Worm (Caenorhabditis elegans) whole organism, mixed stage, embryonic: ENCODE measurements around the gene M03C11.9.
"Not testable (repeated sequence)": the region's sequence is repeated elsewhere in the genome, so short reads cannot be mapped to it uniquely, and the experiment has no call there.

Experiments used
- M03D4.4 ChIP-seq: sonication (generic microtip); optimal IDR thresholded peaks from 2 replicates; lab custom pipeline; 2017; ENCODE audit warnings: mild to moderate bottlenecking, missing genetic modification characterization, missing compliant biosample characterization
- bed-3 ChIP-seq: fragments of 200-800 bp; sonication (Bioruptor generic); optimal IDR thresholded peaks from 3 replicates; lab custom pipeline; 2018; ENCODE audit warnings: mild to moderate bottlenecking, missing genetic modification characterization, moderate library complexity, missing compliant biosample characterization
- blmp-1 ChIP-seq: fragments of 150-350 bp; optimal IDR thresholded peaks from 2 replicates; lab custom pipeline; 2014; ENCODE audit warnings: missing biosample characterization, missing genetic modification characterization
- ceh-39 ChIP-seq: fragments of 150-350 bp; optimal IDR thresholded peaks from 2 replicates; lab custom pipeline; 2014; ENCODE audit warnings: missing biosample characterization, missing genetic modification characterization
- ceh-43 ChIP-seq: fragments of 200-800 bp; sonication (Bioruptor generic); optimal IDR thresholded peaks from 2 replicates; lab custom pipeline; 2018; ENCODE audit warnings: mild to moderate bottlenecking, missing genetic modification characterization, moderate library complexity, missing compliant biosample characterization
- ceh-83 ChIP-seq: fragments of 200-800 bp; sonication (Bioruptor generic); optimal IDR thresholded peaks from 2 replicates; lab custom pipeline; 2018; ENCODE audit warnings: mild to moderate bottlenecking, missing genetic modification characterization, missing compliant biosample characterization
- ces-1 ChIP-seq: fragments of 150-350 bp; optimal IDR thresholded peaks from 2 replicates; lab custom pipeline; 2014; ENCODE audit warnings: missing biosample characterization, missing genetic modification reagents, missing genetic modification characterization
- cnd-1 ChIP-seq: fragments of 200-800 bp; sonication (Bioruptor generic); optimal IDR thresholded peaks from 2 replicates; lab custom pipeline; 2018; ENCODE audit warnings: mild to moderate bottlenecking, missing genetic modification characterization, missing compliant biosample characterization
- drap-1 ChIP-seq: fragments of 200-800 bp; sonication (Bioruptor generic); optimal IDR thresholded peaks from 3 replicates; lab custom pipeline; 2018; ENCODE audit warnings: mild to moderate bottlenecking, missing genetic modification characterization, missing compliant biosample characterization
- elt-1 ChIP-seq: sonication (generic microtip); optimal IDR thresholded peaks from 2 replicates; lab custom pipeline; 2017; ENCODE audit warnings: missing genetic modification characterization, mild to moderate bottlenecking, missing compliant biosample characterization, antibody characterized with exemption, moderate library complexity, borderline replicate concordance; ENCODE audit not compliant: insufficient read depth
- elt-3 ChIP-seq: fragments of 150-350 bp; optimal IDR thresholded peaks from 2 replicates; lab custom pipeline; 2014; ENCODE audit warnings: missing biosample characterization, missing genetic modification characterization
- flh-1 ChIP-seq: fragments of 200-800 bp; sonication (Bioruptor generic); optimal IDR thresholded peaks from 2 replicates; lab custom pipeline; 2018; ENCODE audit warnings: mild to moderate bottlenecking, missing genetic modification characterization, moderate library complexity, missing compliant biosample characterization
- ham-2 ChIP-seq: fragments of 200-800 bp; sonication (Bioruptor generic); optimal IDR thresholded peaks from 2 replicates; lab custom pipeline; 2018; ENCODE audit warnings: mild to moderate bottlenecking, missing genetic modification characterization, missing compliant biosample characterization
- hlh-1 ChIP-seq: fragments of 150-350 bp; optimal IDR thresholded peaks from 2 replicates; lab custom pipeline; 2014; ENCODE audit warnings: missing biosample characterization, missing genetic modification reagents, missing genetic modification characterization
- lin-13 ChIP-seq: fragments of 150-350 bp; optimal IDR thresholded peaks from 2 replicates; lab custom pipeline; 2014; ENCODE audit warnings: missing biosample characterization, missing genetic modification characterization
- lin-32 ChIP-seq: fragments of 200-800 bp; sonication (Bioruptor generic); optimal IDR thresholded peaks from 2 replicates; lab custom pipeline; 2018; ENCODE audit warnings: mild to moderate bottlenecking, missing genetic modification characterization, missing compliant biosample characterization
- lsy-2 ChIP-seq: fragments of 150-350 bp; optimal IDR thresholded peaks from 2 replicates; lab custom pipeline; 2014; ENCODE audit warnings: missing biosample characterization, missing genetic modification characterization
- mab-5 ChIP-seq: fragments of 150-350 bp; optimal IDR thresholded peaks from 2 replicates; lab custom pipeline; 2014; ENCODE audit warnings: missing biosample characterization, missing genetic modification characterization
- mep-1 ChIP-seq: fragments of 150-350 bp; optimal IDR thresholded peaks from 2 replicates; lab custom pipeline; 2017; ENCODE audit warnings: missing biosample characterization, missing genetic modification reagents, missing genetic modification characterization, inconsistent platforms
- mls-2 ChIP-seq: sonication (generic microtip); optimal IDR thresholded peaks from 2 replicates; lab custom pipeline; 2016; ENCODE audit warnings: mild to moderate bottlenecking, missing genetic modification characterization, moderate library complexity, missing compliant biosample characterization
- nhr-12 ChIP-seq: fragments of 150-350 bp; optimal IDR thresholded peaks from 2 replicates; lab custom pipeline; 2014; ENCODE audit warnings: missing biosample characterization, missing genetic modification characterization
- nhr-2 ChIP-seq: fragments of 150-350 bp; optimal IDR thresholded peaks from 2 replicates; lab custom pipeline; 2014; ENCODE audit warnings: missing biosample characterization, missing genetic modification characterization
- nhr-237 ChIP-seq: fragments of 150-350 bp; optimal IDR thresholded peaks from 2 replicates; lab custom pipeline; 2014; ENCODE audit warnings: missing biosample characterization, missing genetic modification characterization
- nhr-28 ChIP-seq: fragments of 150-350 bp; optimal IDR thresholded peaks from 2 replicates; lab custom pipeline; 2014; ENCODE audit warnings: missing biosample characterization, missing genetic modification characterization
- nhr-76 ChIP-seq: sonication (generic microtip); optimal IDR thresholded peaks from 2 replicates; lab custom pipeline; 2017; ENCODE audit warnings: missing biosample characterization, missing genetic modification characterization
- pha-4 ChIP-seq: fragments of 150-350 bp; optimal IDR thresholded peaks from 2 replicates; lab custom pipeline; 2018; ENCODE audit warnings: missing biosample characterization, missing genetic modification reagents, missing genetic modification characterization
- sem-2 ChIP-seq: fragments of 200-800 bp; sonication (Bioruptor generic); optimal IDR thresholded peaks from 2 replicates; lab custom pipeline; 2018; ENCODE audit warnings: mild to moderate bottlenecking, missing genetic modification characterization, missing compliant biosample characterization
- snpc-4 ChIP-seq: fragments of 150-350 bp; optimal IDR thresholded peaks from 2 replicates; lab custom pipeline; 2014; ENCODE audit warnings: missing biosample characterization, missing genetic modification characterization
- sptf-1 ChIP-seq: sonication (generic microtip); optimal IDR thresholded peaks from 2 replicates; lab custom pipeline; 2017; ENCODE audit warnings: mild to moderate bottlenecking, missing genetic modification characterization, moderate library complexity, missing compliant biosample characterization
- tbx-8 ChIP-seq: fragments of 200-800 bp; sonication (Bioruptor generic); optimal IDR thresholded peaks from 2 replicates; lab custom pipeline; 2018; ENCODE audit warnings: mild to moderate bottlenecking, missing genetic modification characterization, moderate library complexity, missing compliant biosample characterization
- unc-120 ChIP-seq: sonication (generic microtip); optimal IDR thresholded peaks from 2 replicates; lab custom pipeline; 2017; ENCODE audit warnings: missing genetic modification characterization, missing compliant biosample characterization; ENCODE audit not compliant: poor library complexity, severe bottlenecking
- unc-39 ChIP-seq: fragments of 150-350 bp; optimal IDR thresholded peaks from 2 replicates; lab custom pipeline; 2014; ENCODE audit warnings: missing biosample characterization, missing genetic modification characterization
- unc-62 ChIP-seq: fragments of 150-350 bp; optimal IDR thresholded peaks from 2 replicates; lab custom pipeline; 2014; ENCODE audit warnings: missing biosample characterization, missing genetic modification reagents, missing genetic modification characterization
- zip-8 ChIP-seq: fragments of 150-350 bp; optimal IDR thresholded peaks from 2 replicates; lab custom pipeline; 2014; ENCODE audit warnings: missing biosample characterization, missing genetic modification characterization
- ztf-11 ChIP-seq: fragments of 150-350 bp; optimal IDR thresholded peaks from 2 replicates; lab custom pipeline; 2014; ENCODE audit warnings: missing biosample characterization, missing genetic modification characterization

Gene M03C11.9

ce11 chrIII:10391628-10392027 lies at the start of gene M03C11.9:
TSS of gene M03C11.9 (minus strand) at chrIII:10391728.
- TF ChIP-seq ceh-43 (GFP tag; lab: Kevin White, UChicago) (no peak), sem-2 (GFP tag; lab: Kevin White, UChicago) (no peak), elt-1 (tag; lab: Kevin White, UChicago) (no peak), lin-32 (GFP tag; lab: Kevin White, UChicago) (no peak), sptf-1 (no peak), mab-5 (tag; lab: Kevin White, UChicago) (no peak), nhr-28 (tag; lab: Kevin White, UChicago) (no peak), drap-1 (no peak), bed-3 (GFP tag; lab: Kevin White, UChicago) (no peak), lsy-2 (tag; lab: Kevin White, UChicago) (no peak), nhr-237 (tag; lab: Kevin White, UChicago) (no peak), cnd-1 (tag; lab: Kevin White, UChicago) (no peak), hlh-1 (no peak), unc-62 (GFP tag; lab: Kevin White, UChicago) (no peak), zip-8 (no peak)

ce11 chrIII:10438780-10439179 lies 47.3 kb upstream of the M03C11.9 start, which contains the start of gene H04D03.6:
TSS of gene H04D03.6 (minus strand) at chrIII:10438880.
- TF ChIP-seq lin-32 (GFP tag; lab: Kevin White, UChicago); lin-13 (tag; lab: Kevin White, UChicago); flh-1 (GFP tag; lab: Kevin White, UChicago): not testable (repeated sequence)

- TF ChIP-seq lsy-2 (tag; lab: Kevin White, UChicago), result peak; percentile 30
- peak; percentile 99 for TF ChIP-seq ces-1 (GFP tag; lab: Kevin White, UChicago)
- TF ChIP-seq mep-1 (tag; lab: Kevin White, UChicago), result peak; percentile 17
- peak; percentile 42 for TF ChIP-seq sptf-1
Observed at ce11 chrIII:10435938-10436842, 44.7 kb upstream of the M03C11.9 start, which contains the start of the genes smrd-1 and enu-3.1. TSS of gene smrd-1 (minus strand) at chrIII:10435988. TSS of gene enu-3.1 (plus strand) at chrIII:10436276.

ce11 chrIII:10432104-10432503 lies 40.6 kb upstream of the M03C11.9 start:
- peak; percentile 92 for TF ChIP-seq hlh-1
- TF ChIP-seq bed-3 (GFP tag; lab: Kevin White, UChicago), result peak; percentile 21
- no peak for TF ChIP-seq ceh-39
- no peak for TF ChIP-seq mep-1 (tag; lab: Kevin White, UChicago)
- peak; percentile 84 for TF ChIP-seq ceh-83 (GFP tag; lab: Kevin White, UChicago)
- TF ChIP-seq flh-1 (GFP tag; lab: Kevin White, UChicago), result peak; percentile 17
- peak; percentile 21 for TF ChIP-seq ces-1 (GFP tag; lab: Kevin White, UChicago)
- peak; percentile 69 for TF ChIP-seq mls-2 (tag; lab: Kevin White, UChicago)
- TF ChIP-seq tbx-8 (GFP tag; lab: Kevin White, UChicago), result no peak
- peak; percentile 14 for TF ChIP-seq nhr-28 (tag; lab: Kevin White, UChicago)
- TF ChIP-seq mab-5 (tag; lab: Kevin White, UChicago), result peak; percentile 54
- TF ChIP-seq sem-2 (GFP tag; lab: Kevin White, UChicago), result peak; percentile 34
- peak; percentile 46 for TF ChIP-seq ceh-43 (GFP tag; lab: Kevin White, UChicago)
- TF ChIP-seq nhr-76 (tag; lab: Kevin White, UChicago), result no peak
- TF ChIP-seq nhr-237 (tag; lab: Kevin White, UChicago), result no peak
- peak; percentile 79 for TF ChIP-seq cnd-1 (tag; lab: Kevin White, UChicago)
- TF ChIP-seq M03D4.4 (tag; lab: Kevin White, UChicago), result peak; percentile 75
- TF ChIP-seq lsy-2 (tag; lab: Kevin White, UChicago), result peak; percentile 8
- no peak for TF ChIP-seq nhr-2 (tag; lab: Kevin White, UChicago)
- peak; percentile 4 for TF ChIP-seq pha-4 (tag; lab: Kevin White, UChicago)
- peak; percentile 86 for TF ChIP-seq unc-120 (tag; lab: Kevin White, UChicago)
- TF ChIP-seq nhr-12 (tag; lab: Kevin White, UChicago), result no peak
- no peak for TF ChIP-seq snpc-4 (tag; lab: Kevin White, UChicago)
- TF ChIP-seq lin-32 (GFP tag; lab: Kevin White, UChicago), result peak; percentile 53
- TF ChIP-seq sptf-1, result peak; percentile 72
- TF ChIP-seq ham-2, result peak; percentile 2
- TF ChIP-seq zip-8, result no peak
- peak; percentile 72 for TF ChIP-seq drap-1
- TF ChIP-seq blmp-1 (tag; lab: Kevin White, UChicago), result no peak
- TF ChIP-seq unc-62 (GFP tag; lab: Kevin White, UChicago), result peak; percentile 73
- no peak for TF ChIP-seq unc-39 (tag; lab: Kevin White, UChicago)
- TF ChIP-seq lin-13 (tag; lab: Kevin White, UChicago), result peak; percentile 50
- TF ChIP-seq ztf-11, result no peak
- TF ChIP-seq elt-3 (tag; lab: Kevin White, UChicago), result no peak
- no peak for TF ChIP-seq elt-1 (tag; lab: Kevin White, UChicago)
